Worm (Caenorhabditis elegans) whole organism, L4 larva: ENCODE measurements around the gene rep-1.

ENCODE experiments used
- daf-8 ChIP-seq: fragments of 200-800 bp; sonication (Bioruptor generic); IDR thresholded peaks from 2 replicates; pipeline ENCODE4 v1.3.6; 2022; ENCODE audit warnings: missing genetic modification characterization, missing compliant biosample characterization
- mdl-1 ChIP-seq, 2 experiments: fragments of 150-350 bp in 1 of 2; sonication (generic microtip) in 1 of 2; optimal IDR thresholded peaks; 2 replicates each; lab custom pipeline; 2014 to 2017; ENCODE audit warnings: missing biosample characterization in 2 of 2, missing genetic modification characterization in 2 of 2
- nhr-77 ChIP-seq: fragments of 150-350 bp; optimal IDR thresholded peaks from 2 replicates; lab custom pipeline; 2014; ENCODE audit warnings: missing biosample characterization, missing genetic modification characterization

- TF ChIP-seq daf-8 = no peak
- TF ChIP-seq nhr-77 (tag; lab: Kevin White, UChicago) = no peak
- TF ChIP-seq mdl-1 (tag; optimal IDR thresholded peaks at IDR 0.05; lab: Kevin White, UChicago) = no peak
These were observed 41.7 kb upstream of the rep-1 start for ce11 chrIII:1528423-1528822.
